Worm (Caenorhabditis elegans) whole organism, L2 larva: Measurements from ENCODE around the gene Y102A11A.2.

Source experiments
- C34F6.9 ChIP-seq: fragments of 150-350 bp; optimal IDR thresholded peaks from 2 replicates; lab custom pipeline; 2014; ENCODE audit warnings: missing biosample characterization, missing genetic modification characterization
- F13H6.1 ChIP-seq: sonication (generic microtip); optimal IDR thresholded peaks from 2 replicates; lab custom pipeline; 2016; ENCODE audit warnings: missing genetic modification characterization, missing compliant biosample characterization
- R02D3.7 ChIP-seq: fragments of 150-350 bp; optimal IDR thresholded peaks from 2 replicates; lab custom pipeline; 2014; ENCODE audit warnings: missing biosample characterization, missing genetic modification characterization
- Y55F3AM.14 ChIP-seq: fragments of 200-800 bp; sonication (Bioruptor generic); optimal IDR thresholded peaks from 2 replicates; lab custom pipeline; 2018; ENCODE audit warnings: mild to moderate bottlenecking, missing genetic modification characterization, missing compliant biosample characterization
- ZK546.5 ChIP-seq: sonication (generic microtip); optimal IDR thresholded peaks from 2 replicates; lab custom pipeline; 2017; ENCODE audit warnings: missing biosample characterization, missing genetic modification characterization
- alr-1 ChIP-seq: fragments of 150-350 bp; optimal IDR thresholded peaks from 2 replicates; lab custom pipeline; 2014; ENCODE audit warnings: missing biosample characterization, missing genetic modification characterization
- ama-1 ChIP-seq: fragments of 150-350 bp; optimal IDR thresholded peaks from 2 replicates; lab custom pipeline; 2018; ENCODE audit warnings: inconsistent platforms
- ceh-16 ChIP-seq: fragments of 150-350 bp; optimal IDR thresholded peaks from 2 replicates; lab custom pipeline; 2014; ENCODE audit warnings: missing biosample characterization, missing genetic modification characterization
- ceh-82 ChIP-seq: fragments of 150-350 bp; optimal IDR thresholded peaks from 2 replicates; lab custom pipeline; 2014; ENCODE audit warnings: missing biosample characterization, missing genetic modification characterization
- crh-2 ChIP-seq: sonication (generic microtip); optimal IDR thresholded peaks from 2 replicates; lab custom pipeline; 2017; ENCODE audit warnings: missing biosample characterization, missing genetic modification characterization
- dmd-4 ChIP-seq: sonication (generic microtip); optimal IDR thresholded peaks from 2 replicates; lab custom pipeline; 2017; ENCODE audit warnings: missing biosample characterization, missing genetic modification characterization
- egl-27 ChIP-seq: sonication (generic microtip); optimal IDR thresholded peaks from 3 replicates; lab custom pipeline; 2017; ENCODE audit warnings: missing biosample characterization, missing genetic modification reagents, missing genetic modification characterization
- elt-1 ChIP-seq: fragments of 150-350 bp; optimal IDR thresholded peaks from 2 replicates; lab custom pipeline; 2014; ENCODE audit warnings: missing biosample characterization, missing genetic modification characterization
- elt-3 ChIP-seq: sonication (generic microtip); optimal IDR thresholded peaks from 2 replicates; lab custom pipeline; 2017; ENCODE audit warnings: missing biosample characterization, missing genetic modification characterization
- fos-1 ChIP-seq: fragments of 150-350 bp; optimal IDR thresholded peaks from 2 replicates; lab custom pipeline; 2014; ENCODE audit warnings: missing biosample characterization, missing genetic modification characterization
- gmeb-1 ChIP-seq: fragments of 150-350 bp; optimal IDR thresholded peaks from 2 replicates; lab custom pipeline; 2014; ENCODE audit warnings: missing biosample characterization, missing genetic modification characterization
- lin-11 ChIP-seq: fragments of 150-350 bp; sonication (generic microtip); optimal IDR thresholded peaks from 2 replicates; lab custom pipeline; 2014; ENCODE audit warnings: missing biosample characterization, missing genetic modification characterization, inconsistent platforms, mixed read lengths
- lin-13 ChIP-seq: fragments of 150-350 bp; optimal IDR thresholded peaks from 2 replicates; lab custom pipeline; 2014; ENCODE audit warnings: missing biosample characterization, missing genetic modification reagents, missing genetic modification characterization
- lin-39 ChIP-seq: fragments of 150-350 bp; optimal IDR thresholded peaks from 2 replicates; lab custom pipeline; 2014; ENCODE audit warnings: missing biosample characterization, missing genetic modification reagents, missing genetic modification characterization
- lsy-2 ChIP-seq, 2 experiments: fragments of 150-350 bp in 1 of 2; sonication (generic microtip) in 1 of 2; optimal IDR thresholded peaks; 2 replicates each; lab custom pipeline; 2014 to 2017; ENCODE audit warnings: missing biosample characterization in 2 of 2, missing genetic modification characterization in 2 of 2
- mab-5 ChIP-seq: fragments of 150-350 bp; optimal IDR thresholded peaks from 2 replicates; lab custom pipeline; 2014; ENCODE audit warnings: missing biosample characterization, missing genetic modification characterization
- mdl-1 ChIP-seq, 2 experiments: fragments of 150-350 bp in 1 of 2; sonication (generic microtip) in 1 of 2; optimal IDR thresholded peaks; 2 replicates each; lab custom pipeline; 2017; ENCODE audit warnings: missing biosample characterization in 2 of 2, missing genetic modification characterization in 2 of 2
- nhr-10 ChIP-seq: sonication (generic microtip); optimal IDR thresholded peaks from 2 replicates; lab custom pipeline; 2017; ENCODE audit warnings: missing biosample characterization, missing genetic modification characterization
- nhr-11 ChIP-seq: fragments of 150-350 bp; optimal IDR thresholded peaks from 2 replicates; lab custom pipeline; 2014; ENCODE audit warnings: missing biosample characterization, missing genetic modification characterization
- nhr-12 ChIP-seq: fragments of 150-350 bp; optimal IDR thresholded peaks from 2 replicates; lab custom pipeline; 2014; ENCODE audit warnings: missing biosample characterization, missing genetic modification characterization
- nhr-129 ChIP-seq: fragments of 150-350 bp; optimal IDR thresholded peaks from 2 replicates; lab custom pipeline; 2014; ENCODE audit warnings: missing biosample characterization, missing genetic modification characterization
- nhr-21 ChIP-seq: fragments of 150-350 bp; optimal IDR thresholded peaks from 2 replicates; lab custom pipeline; 2014; ENCODE audit warnings: missing biosample characterization, missing genetic modification characterization
- nhr-23 ChIP-seq: fragments of 150-350 bp; optimal IDR thresholded peaks from 2 replicates; lab custom pipeline; 2014; ENCODE audit warnings: missing biosample characterization, missing genetic modification reagents, missing genetic modification characterization
- nhr-25 ChIP-seq: fragments of 150-350 bp; sonication (generic microtip); optimal IDR thresholded peaks from 3 replicates; lab custom pipeline; 2014; ENCODE audit warnings: missing biosample characterization, missing genetic modification characterization
- nhr-6 ChIP-seq: fragments of 150-350 bp; optimal IDR thresholded peaks from 2 replicates; lab custom pipeline; 2014; ENCODE audit warnings: missing biosample characterization, missing genetic modification characterization
- nhr-77 ChIP-seq: fragments of 150-350 bp; optimal IDR thresholded peaks from 2 replicates; lab custom pipeline; 2014; ENCODE audit warnings: missing biosample characterization, missing genetic modification characterization
- peb-1 ChIP-seq: fragments of 150-350 bp; optimal IDR thresholded peaks from 2 replicates; lab custom pipeline; 2014; ENCODE audit warnings: missing biosample characterization, missing genetic modification characterization
- sem-4 ChIP-seq: fragments of 150-350 bp; optimal IDR thresholded peaks from 2 replicates; lab custom pipeline; 2014; ENCODE audit warnings: missing biosample characterization, missing genetic modification reagents, missing genetic modification characterization
- skn-1 ChIP-seq: sonication (generic microtip); optimal IDR thresholded peaks from 2 replicates; lab custom pipeline; 2017; ENCODE audit warnings: missing biosample characterization, missing genetic modification characterization
- sma-3 ChIP-seq: sonication (generic microtip); optimal IDR thresholded peaks from 2 replicates; lab custom pipeline; 2016; ENCODE audit warnings: missing genetic modification reagents, missing genetic modification characterization, missing compliant biosample characterization
- sma-9 ChIP-seq, 2 experiments: fragments of 150-350 bp in 1 of 2; sonication (generic microtip) in 1 of 2; optimal IDR thresholded peaks; 2 replicates each; lab custom pipeline; 2014 to 2016; ENCODE audit warnings: missing genetic modification characterization in 2 of 2, mild to moderate bottlenecking in 1 of 2, missing biosample characterization in 1 of 2, missing compliant biosample characterization in 1 of 2, missing genetic modification reagents in 1 of 2, moderate library complexity in 1 of 2
- snpc-4 ChIP-seq: fragments of 150-350 bp; optimal IDR thresholded peaks from 2 replicates; lab custom pipeline; 2014; ENCODE audit warnings: missing biosample characterization, missing genetic modification characterization
- unc-39 ChIP-seq: fragments of 150-350 bp; optimal IDR thresholded peaks from 2 replicates; lab custom pipeline; 2014; ENCODE audit warnings: missing biosample characterization, missing genetic modification characterization
- unc-55 ChIP-seq: fragments of 150-350 bp; sonication (generic microtip); optimal IDR thresholded peaks from 3 replicates; lab custom pipeline; 2014; ENCODE audit warnings: missing biosample characterization, missing genetic modification reagents, missing genetic modification characterization
- zag-1 ChIP-seq: fragments of 150-350 bp; optimal IDR thresholded peaks from 2 replicates; lab custom pipeline; 2014; ENCODE audit warnings: missing biosample characterization, missing genetic modification characterization
- ztf-11 ChIP-seq: sonication (generic microtip); optimal IDR thresholded peaks from 2 replicates; lab custom pipeline; 2017; ENCODE audit warnings: missing biosample characterization, missing genetic modification characterization
- ztf-4 ChIP-seq: fragments of 150-350 bp; optimal IDR thresholded peaks from 2 replicates; lab custom pipeline; 2014; ENCODE audit warnings: missing biosample characterization, missing genetic modification characterization

Y102A11A.2 gene

ce11 chrX:2070418-2070996 is 44.1 kb downstream of the Y102A11A.2 start, which contains the start of gene acl-4:
Gene acl-4, minus strand, starts transcription at chrX:2070444.
- no peak for TF ChIP-seq sem-4 (tag; lab: Kevin White, UChicago)
- peak; percentile 14 for TF ChIP-seq nhr-129 (tag; lab: Kevin White, UChicago)
- TF ChIP-seq dmd-4 (tag; lab: Kevin White, UChicago), result no peak
- TF ChIP-seq nhr-23 (tag; lab: Kevin White, UChicago), result no peak
- TF ChIP-seq fos-1 (tag; lab: Kevin White, UChicago), result peak; percentile 14
- TF ChIP-seq lin-39 (tag; lab: Kevin White, UChicago), result no peak
- no peak for TF ChIP-seq crh-2 (tag; lab: Kevin White, UChicago)
- no peak for TF ChIP-seq ZK546.5 (tag; lab: Kevin White, UChicago)
- no peak for TF ChIP-seq elt-3 (tag; lab: Kevin White, UChicago)
- TF ChIP-seq nhr-77 (tag; lab: Kevin White, UChicago), result no peak

ce11 chrX:2071392-2072001 is 45.1 kb downstream of the Y102A11A.2 start:
- TF ChIP-seq unc-39 (tag; lab: Kevin White, UChicago) (no peak), sem-4 (tag; lab: Kevin White, UChicago) (peak; percentile 50), nhr-6 (no peak), snpc-4 (tag; lab: Kevin White, UChicago) (peak; percentile 48), ama-1 (lab: Kevin White, UChicago) (peak; percentile 15), ceh-82 (tag; lab: Kevin White, UChicago) (no peak), ceh-16 (tag; lab: Kevin White, UChicago) (peak; percentile 54), peb-1 (no peak), nhr-77 (tag; lab: Kevin White, UChicago) (no peak), crh-2 (tag; lab: Kevin White, UChicago) (peak; percentile 75), dmd-4 (tag; lab: Kevin White, UChicago) (no peak), egl-27 (no peak), R02D3.7 (tag; lab: Kevin White, UChicago) (no peak), nhr-25 (tag; lab: Kevin White, UChicago) (peak; percentile 86), ztf-4 (peak; percentile 42), mdl-1 (tag; optimal IDR thresholded peaks at IDR 0.05; lab: Kevin White, UChicago) (peak; percentile 64 to 87), nhr-11 (tag; lab: Kevin White, UChicago) (no peak), nhr-12 (tag; lab: Kevin White, UChicago) (no peak), elt-1 (tag; lab: Kevin White, UChicago) (no peak), alr-1 (tag; lab: Kevin White, UChicago) (no peak), fos-1 (tag; lab: Kevin White, UChicago) (peak; percentile 37), lin-13 (peak; percentile 34), Y55F3AM.14 (GFP tag; lab: Kevin White, UChicago) (peak; percentile 2), sma-3 (GFP tag; lab: Kevin White, UChicago) (peak; percentile 62), C34F6.9 (peak; percentile 88), mab-5 (tag; lab: Kevin White, UChicago) (peak; percentile 68), nhr-21 (tag; lab: Kevin White, UChicago) (peak; percentile 30), zag-1 (tag; lab: Kevin White, UChicago) (no peak), F13H6.1 (tag; lab: Kevin White, UChicago) (peak; percentile 73), skn-1 (no peak), lin-11 (tag; lab: Kevin White, UChicago) (peak; percentile 77), ztf-11 (tag; lab: Kevin White, UChicago) (no peak), nhr-129 (tag; lab: Kevin White, UChicago) (peak; percentile 87), lsy-2 (tag; optimal IDR thresholded peaks at IDR 0.05; lab: Kevin White, UChicago) (no peak), unc-55 (GFP tag; lab: Kevin White, UChicago) (peak; percentile 72), nhr-10 (peak; percentile 37), elt-3 (tag; lab: Kevin White, UChicago) (no peak), gmeb-1 (tag; lab: Kevin White, UChicago) (peak; percentile 52), sma-9 (GFP tag; optimal IDR thresholded peaks at IDR 0.05; lab: Kevin White, UChicago) (peak; percentile 79), sma-9 (tag; optimal IDR thresholded peaks at IDR 0.05; lab: Kevin White, UChicago) (no peak)
